Worm (Caenorhabditis elegans): ENCODE results near the gene asm-1.

The asm-1 gene

ce11 chrII:6884568-6884967 lies 25.3 kb upstream of the asm-1 start:
- no peak for TF ChIP-seq scrt-1 (GFP tag; IDR thresholded peaks at IDR 0.05)
- no peak for TF ChIP-seq F13C5.2 (tag; optimal IDR thresholded peaks at IDR 0.05)
- no peak for TF ChIP-seq ceh-13 (GFP tag; optimal IDR thresholded peaks at IDR 0.05)
- TF ChIP-seq ama-1 (optimal IDR thresholded peaks at IDR 0.05) = no peak
- TF ChIP-seq ets-7 (tag; optimal IDR thresholded peaks at IDR 0.05) = no peak
- no peak for TF ChIP-seq tbx-37 (GFP tag; conservative IDR thresholded peaks at IDR 0.05)
- no peak for TF ChIP-seq sea-1 (GFP tag; conservative IDR thresholded peaks at IDR 0.05)
- no peak for TF ChIP-seq hnd-1 (tag; optimal IDR thresholded peaks at IDR 0.05)
- no peak for TF ChIP-seq aly-1 (tag; optimal IDR thresholded peaks at IDR 0.05)
- TF ChIP-seq hmg-4 (GFP tag; optimal IDR thresholded peaks at IDR 0.05) = no peak
- TF ChIP-seq ceh-36 (tag; optimal IDR thresholded peaks at IDR 0.05) = no peak

ce11 chrII:6887319-6888005 lies 22.4 kb upstream of the asm-1 start, which contains the start of gene pmp-2:
TSS of gene pmp-2 (minus strand) at chrII:6887805.
- no peak for TF ChIP-seq flt-1 (GFP tag; IDR thresholded peaks at IDR 0.05)
- no peak for TF ChIP-seq tbx-11 (GFP tag; IDR thresholded peaks at IDR 0.05)
- no peak for TF ChIP-seq tra-4 (tag; optimal IDR thresholded peaks at IDR 0.05)
- TF ChIP-seq hmg-4 (GFP tag; optimal IDR thresholded peaks at IDR 0.05) = no peak
- no peak for TF ChIP-seq sea-1 (GFP tag; conservative IDR thresholded peaks at IDR 0.05)
- TF ChIP-seq F13C5.2 (tag; optimal IDR thresholded peaks at IDR 0.05) = no peak
- TF ChIP-seq hnd-1 (tag; optimal IDR thresholded peaks at IDR 0.05) = no peak
- TF ChIP-seq ama-1 (optimal IDR thresholded peaks at IDR 0.05) = no peak
- no peak for TF ChIP-seq B0310.2 (tag; optimal IDR thresholded peaks at IDR 0.05)
- no peak for TF ChIP-seq pes-1 (GFP tag; IDR thresholded peaks at IDR 0.05)
- TF ChIP-seq ceh-36 (tag; optimal IDR thresholded peaks at IDR 0.05) = no peak
- no peak for TF ChIP-seq scrt-1 (GFP tag; IDR thresholded peaks at IDR 0.05)
- TF ChIP-seq hmbx-1 (tag; optimal IDR thresholded peaks at IDR 0.05) = no peak
- TF ChIP-seq tbx-37 (GFP tag; conservative IDR thresholded peaks at IDR 0.05) = no peak
- no peak for TF ChIP-seq ceh-13 (GFP tag; optimal IDR thresholded peaks at IDR 0.05)
- TF ChIP-seq ets-7 (tag; optimal IDR thresholded peaks at IDR 0.05) = no peak
- TF ChIP-seq aly-1 (tag; optimal IDR thresholded peaks at IDR 0.05) = no peak

ce11 chrII:6888211-6888610 lies 21.7 kb upstream of the asm-1 start:
- TF ChIP-seq tra-4 (tag; optimal IDR thresholded peaks at IDR 0.05) (no peak), F13C5.2 (tag; optimal IDR thresholded peaks at IDR 0.05) (no peak), B0310.2 (tag; optimal IDR thresholded peaks at IDR 0.05) (no peak), flt-1 (GFP tag; IDR thresholded peaks at IDR 0.05) (no peak), ceh-36 (tag; optimal IDR thresholded peaks at IDR 0.05) (no peak), tbx-11 (GFP tag; IDR thresholded peaks at IDR 0.05) (no peak), pes-1 (GFP tag; IDR thresholded peaks at IDR 0.05) (no peak), hmbx-1 (tag; optimal IDR thresholded peaks at IDR 0.05) (no peak), ama-1 (optimal IDR thresholded peaks at IDR 0.05) (no peak), aly-1 (tag; optimal IDR thresholded peaks at IDR 0.05) (no peak), hnd-1 (tag; optimal IDR thresholded peaks at IDR 0.05) (no peak), sea-1 (GFP tag; conservative IDR thresholded peaks at IDR 0.05) (no peak)

- TF ChIP-seq tbx-11 (GFP tag; IDR thresholded peaks at IDR 0.05) (no peak), hmbx-1 (tag; optimal IDR thresholded peaks at IDR 0.05) (no peak), ama-1 (optimal IDR thresholded peaks at IDR 0.05) (no peak), tra-4 (tag; optimal IDR thresholded peaks at IDR 0.05) (no peak), F13C5.2 (tag; optimal IDR thresholded peaks at IDR 0.05) (no peak), flt-1 (GFP tag; IDR thresholded peaks at IDR 0.05) (no peak), B0310.2 (tag; optimal IDR thresholded peaks at IDR 0.05) (no peak), ets-7 (tag; optimal IDR thresholded peaks at IDR 0.05) (no peak), sea-1 (GFP tag; conservative IDR thresholded peaks at IDR 0.05) (no peak), ceh-13 (GFP tag; optimal IDR thresholded peaks at IDR 0.05) (no peak), hmg-4 (GFP tag; optimal IDR thresholded peaks at IDR 0.05) (no peak), aly-1 (tag; optimal IDR thresholded peaks at IDR 0.05) (no peak), scrt-1 (GFP tag; IDR thresholded peaks at IDR 0.05) (no peak), hnd-1 (tag; optimal IDR thresholded peaks at IDR 0.05) (no peak), pes-1 (GFP tag; IDR thresholded peaks at IDR 0.05) (no peak), ceh-36 (tag; optimal IDR thresholded peaks at IDR 0.05) (no peak), tbx-37 (GFP tag; conservative IDR thresholded peaks at IDR 0.05) (no peak)
These were observed 21.0 kb upstream of the asm-1 start for ce11 chrII:6888661-6889579.

- TF ChIP-seq tbx-37 (GFP tag; conservative IDR thresholded peaks at IDR 0.05) (no peak), tra-4 (tag; optimal IDR thresholded peaks at IDR 0.05) (no peak), aly-1 (tag; optimal IDR thresholded peaks at IDR 0.05) (no peak), F13C5.2 (tag; optimal IDR thresholded peaks at IDR 0.05) (no peak), ceh-36 (tag; optimal IDR thresholded peaks at IDR 0.05) (no peak), ets-7 (tag; optimal IDR thresholded peaks at IDR 0.05) (no peak), sea-1 (GFP tag; conservative IDR thresholded peaks at IDR 0.05) (no peak), hnd-1 (tag; optimal IDR thresholded peaks at IDR 0.05) (no peak), scrt-1 (GFP tag; IDR thresholded peaks at IDR 0.05) (no peak), hmbx-1 (tag; optimal IDR thresholded peaks at IDR 0.05) (no peak), B0310.2 (tag; optimal IDR thresholded peaks at IDR 0.05) (no peak), tbx-11 (GFP tag; IDR thresholded peaks at IDR 0.05) (no peak), pes-1 (GFP tag; IDR thresholded peaks at IDR 0.05) (no peak)
These were observed 20.3 kb upstream of the asm-1 start for ce11 chrII:6889580-6889922.

ce11 chrII:6890095-6890494 lies 19.8 kb upstream of the asm-1 start, which contains the start of gene acer-1:
TSS of gene acer-1 (minus strand) at chrII:6890400.
- no peak for TF ChIP-seq F13C5.2 (tag; optimal IDR thresholded peaks at IDR 0.05)
- no peak for TF ChIP-seq ceh-13 (GFP tag; optimal IDR thresholded peaks at IDR 0.05)
- no peak for TF ChIP-seq B0310.2 (tag; optimal IDR thresholded peaks at IDR 0.05)
- TF ChIP-seq ceh-36 (tag; optimal IDR thresholded peaks at IDR 0.05) = no peak
- no peak for TF ChIP-seq tbx-37 (GFP tag; conservative IDR thresholded peaks at IDR 0.05)
- TF ChIP-seq tbx-11 (GFP tag; IDR thresholded peaks at IDR 0.05) = no peak
- TF ChIP-seq ets-7 (tag; optimal IDR thresholded peaks at IDR 0.05) = no peak
- no peak for TF ChIP-seq tra-4 (tag; optimal IDR thresholded peaks at IDR 0.05)
- no peak for TF ChIP-seq flt-1 (GFP tag; IDR thresholded peaks at IDR 0.05)
- no peak for TF ChIP-seq aly-1 (tag; optimal IDR thresholded peaks at IDR 0.05)
- TF ChIP-seq scrt-1 (GFP tag; IDR thresholded peaks at IDR 0.05) = no peak
- no peak for TF ChIP-seq hmg-4 (GFP tag; optimal IDR thresholded peaks at IDR 0.05)
- TF ChIP-seq hnd-1 (tag; optimal IDR thresholded peaks at IDR 0.05) = no peak
- TF ChIP-seq pes-1 (GFP tag; IDR thresholded peaks at IDR 0.05) = no peak
- TF ChIP-seq sea-1 (GFP tag; conservative IDR thresholded peaks at IDR 0.05) = no peak
- TF ChIP-seq hmbx-1 (tag; optimal IDR thresholded peaks at IDR 0.05) = no peak
- TF ChIP-seq ama-1 (optimal IDR thresholded peaks at IDR 0.05) = no peak
